Worm (Caenorhabditis elegans) whole organism, L4/young adult: ENCODE measurements around the gene F08F8.10.

Experiments used
- W03F9.2 ChIP-seq: fragments of 150-350 bp; optimal IDR thresholded peaks from 2 replicates; lab custom pipeline; 2014; ENCODE audit warnings: missing biosample characterization, missing genetic modification characterization
- dao-5 ChIP-seq: sonication (generic microtip); optimal IDR thresholded peaks from 2 replicates; lab custom pipeline; 2016; ENCODE audit warnings: missing genotype, missing genetic modification characterization, moderate library complexity, missing compliant biosample characterization

DNA sequence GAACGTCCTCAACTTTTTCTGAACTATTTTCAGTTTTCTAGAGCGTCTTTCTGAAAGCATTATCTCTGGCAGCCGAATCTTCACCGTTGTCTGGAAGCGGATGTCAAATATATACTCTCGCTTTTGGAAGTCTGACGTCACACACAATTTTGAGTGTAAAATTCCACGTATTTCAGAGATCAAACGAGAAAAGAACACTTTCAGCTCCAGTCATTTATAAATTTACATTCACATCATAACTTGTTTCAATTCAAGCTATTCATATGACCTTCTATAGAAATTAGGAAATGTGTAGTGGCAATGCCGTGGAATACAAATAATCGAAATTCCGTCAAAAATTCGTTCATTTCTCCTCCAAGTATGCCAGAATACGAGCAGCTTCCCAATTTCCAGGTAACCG, 8.4 kb upstream of the F08F8.10 start, which contains the start of gene F08F8.11:
- TF ChIP-seq dao-5 (tag; lab: Kevin White, UChicago) (no peak), W03F9.2 (tag; lab: Kevin White, UChicago) (no peak)
